Fruit fly (Drosophila melanogaster): ENCODE data around the gene CG15386.
A peak's percentile ranks its signal among the peaks of the same experiment; 100 is the strongest.

CG15386 gene

dm6 chr2L:2201107-2201561, 15.9 kb downstream of the CG15386 start (continued):
- TF ChIP-seq Abd-B (GFP tag; optimal IDR thresholded peaks at IDR 0.05) (peak; percentile 84), eyg (GFP tag; optimal IDR thresholded peaks at IDR 0.05) (peak; percentile 31), sd (tag; optimal IDR thresholded peaks at IDR 0.05) (no peak), Nf-YB (GFP tag; optimal IDR thresholded peaks at IDR 0.05) (peak; percentile 66), Neu2 (GFP tag; optimal IDR thresholded peaks at IDR 0.05; ENCODE audit: borderline replicate concordance) (no peak), H15 (GFP tag; IDR thresholded peaks at IDR 0.05) (peak; percentile 32; the same call in 2 of the 3 replicates), Bdp1 (GFP tag; optimal IDR thresholded peaks at IDR 0.05) (peak; percentile 29), phol (tag; optimal IDR thresholded peaks at IDR 0.05) (peak; percentile 90), CG15696 (tag; optimal IDR thresholded peaks at IDR 0.05) (peak; percentile 83), CG1832 (GFP tag; optimal IDR thresholded peaks at IDR 0.05) (no peak), Lim3 (GFP tag; IDR thresholded peaks at IDR 0.05) (no peak; the same call in 1 of the 2 replicates), CG2202 (tag; optimal IDR thresholded peaks at IDR 0.05) (peak; percentile 93), pita (GFP tag; optimal IDR thresholded peaks at IDR 0.05) (no peak), CG34422 (GFP tag; IDR thresholded peaks at IDR 0.05) (peak; percentile 80; the same call in 2 of the 3 replicates), E2f1 (GFP tag; IDR thresholded peaks at IDR 0.05) (peak; percentile 73), schlank (tag; optimal IDR thresholded peaks at IDR 0.05) (no peak), Trl (optimal IDR thresholded peaks at IDR 0.05) (peak in 1 of 2 experiments; percentile 43), Trl (GFP tag; optimal IDR thresholded peaks at IDR 0.05) (peak; percentile 69), CG7372 (GFP tag; IDR thresholded peaks at IDR 0.05) (peak; percentile 28; the same call in 1 of the 2 replicates), CG14860 (GFP tag; IDR thresholded peaks at IDR 0.05; ENCODE audit: partially characterized antibody) (no peak; the same call in 2 of the 3 replicates), Camta (GFP tag; optimal IDR thresholded peaks at IDR 0.05) (peak; percentile 75), zfh1 (GFP tag; IDR thresholded peaks at IDR 0.05) (peak; percentile 83), gem (tag; optimal IDR thresholded peaks at IDR 0.05) (peak; percentile 91), CG4360 (GFP tag; IDR thresholded peaks at IDR 0.05) (no peak), Sox100B (GFP tag; optimal IDR thresholded peaks at IDR 0.05) (peak; percentile 92), Gug (GFP tag; IDR thresholded peaks at IDR 0.05) (peak; percentile 42; the same call in 2 of the 4 replicates), NFAT (GFP tag; IDR thresholded peaks at IDR 0.05) (no peak), CG12219 (GFP tag; optimal IDR thresholded peaks at IDR 0.05) (peak; percentile 77), Hr78 (GFP tag; optimal IDR thresholded peaks at IDR 0.05) (peak in 1 of 2 experiments; percentile 67), CG14710 (tag; optimal IDR thresholded peaks at IDR 0.05) (peak; percentile 95), dm (GFP tag; optimal IDR thresholded peaks at IDR 0.05) (no peak), CG9876 (GFP tag; optimal IDR thresholded peaks at IDR 0.05) (peak; percentile 10), Lpt (GFP tag; optimal IDR thresholded peaks at IDR 0.05) (no peak), Nf-YA (GFP tag; IDR thresholded peaks at IDR 0.05) (peak; percentile 67; the same call in 1 of the 2 replicates), ash1 (GFP tag; optimal IDR thresholded peaks at IDR 0.05) (no peak), CG3065 (GFP tag; optimal IDR thresholded peaks at IDR 0.05) (peak; percentile 61), ERR (GFP tag; optimal IDR thresholded peaks at IDR 0.05) (peak; percentile 24), ken (GFP tag; IDR thresholded peaks at IDR 0.05) (peak; percentile 70; the same call in 2 of the 3 replicates), chinmo (GFP tag; IDR thresholded peaks at IDR 0.05; ENCODE audit: partially characterized antibody) (no peak), dmrt11E (tag; optimal IDR thresholded peaks at IDR 0.05) (peak; percentile 95), Deaf1 (tag; optimal IDR thresholded peaks at IDR 0.05) (no peak), twi (tag; optimal IDR thresholded peaks at IDR 0.05) (peak; percentile 79), CG7987 (GFP tag; optimal IDR thresholded peaks at IDR 0.05) (peak; percentile 59), CG17328 (GFP tag; IDR thresholded peaks at IDR 0.05) (peak; percentile 84), NC2β (GFP tag; optimal IDR thresholded peaks at IDR 0.05) (peak; percentile 73), dpn (GFP tag; optimal IDR thresholded peaks at IDR 0.05) (peak; percentile 38 to 78), sisA (GFP tag; IDR thresholded peaks at IDR 0.05) (peak; percentile 74), ssp (GFP tag; IDR thresholded peaks at IDR 0.05) (0 out of 2 replicates have a peak, but pooled peaks have one; percentile 35), CG7963 (GFP tag; IDR thresholded peaks at IDR 0.05; ENCODE audit: partially characterized antibody) (no peak), usp (GFP tag; optimal IDR thresholded peaks at IDR 0.05) (no peak), gcm (GFP tag; optimal IDR thresholded peaks at IDR 0.05) (peak; percentile 86)

All from whole organism, embryonic.